Worm (Caenorhabditis elegans): ENCODE measurements around the gene his-69.

Gene his-69

DNA sequence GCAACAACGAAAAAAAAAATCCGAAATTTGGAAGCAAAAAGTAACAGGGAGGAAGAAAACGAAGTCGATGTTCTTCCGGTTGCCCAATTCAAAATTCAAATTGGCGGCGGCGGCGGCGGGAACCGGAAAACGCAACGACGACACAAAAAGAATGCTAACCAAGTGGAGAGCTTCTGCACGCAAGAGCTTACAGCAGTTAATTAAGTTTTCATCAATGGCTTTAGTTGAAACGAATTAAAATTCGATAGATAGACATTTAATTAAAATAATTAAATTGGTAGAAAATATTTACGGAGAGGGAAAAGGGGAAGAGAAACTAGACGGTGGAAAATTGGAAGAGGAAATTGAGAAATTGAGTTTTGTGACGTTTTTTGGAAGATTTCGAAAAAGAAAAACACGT is 11.7 kb upstream of the his-69 start:
- TF ChIP-seq ces-1 (GFP tag; optimal IDR thresholded peaks at IDR 0.05) (peak; percentile 96), unc-39 (tag; optimal IDR thresholded peaks at IDR 0.05) (no peak)

DNA sequence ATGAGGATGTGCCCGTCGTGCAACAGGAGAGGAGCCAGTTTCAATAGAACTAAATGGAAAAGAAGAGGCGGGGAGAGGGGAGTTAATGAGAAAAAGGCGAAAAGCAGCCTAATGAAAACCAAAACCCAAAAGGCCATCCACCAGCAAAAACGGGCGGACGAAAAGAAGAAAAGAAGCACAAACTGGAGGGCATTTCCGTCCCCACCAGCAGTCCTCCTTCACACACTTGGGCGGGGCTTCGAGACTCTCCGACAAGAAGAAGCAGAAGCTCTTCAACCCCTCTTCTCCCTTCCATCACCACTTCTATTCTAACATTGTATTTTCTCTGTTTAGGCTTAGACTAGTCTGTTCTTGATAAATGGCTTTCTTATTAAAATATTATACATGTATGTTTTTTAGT is 9.6 kb upstream of the his-69 start:
- TF ChIP-seq drap-1 (GFP tag; optimal IDR thresholded peaks at IDR 0.05), result no peak
- no peak for TF ChIP-seq nhr-12 (tag; optimal IDR thresholded peaks at IDR 0.05)
- no peak for TF ChIP-seq mab-5 (tag; optimal IDR thresholded peaks at IDR 0.05)
- TF ChIP-seq mls-2 (tag; optimal IDR thresholded peaks at IDR 0.05), result no peak
- TF ChIP-seq nhr-2 (tag; optimal IDR thresholded peaks at IDR 0.05), result no peak
- TF ChIP-seq blmp-1 (tag; optimal IDR thresholded peaks at IDR 0.05), result no peak
- TF ChIP-seq sptf-1 (tag; optimal IDR thresholded peaks at IDR 0.05), result no peak
- no peak for TF ChIP-seq lin-13 (tag; optimal IDR thresholded peaks at IDR 0.05)
- TF ChIP-seq ham-2 (GFP tag; optimal IDR thresholded peaks at IDR 0.05), result no peak
- TF ChIP-seq ceh-39 (tag; optimal IDR thresholded peaks at IDR 0.05), result no peak
- no peak for TF ChIP-seq flh-1 (GFP tag; optimal IDR thresholded peaks at IDR 0.05)
- TF ChIP-seq unc-39 (tag; optimal IDR thresholded peaks at IDR 0.05), result no peak
- TF ChIP-seq zip-8 (tag; optimal IDR thresholded peaks at IDR 0.05), result no peak
- TF ChIP-seq mep-1 (tag; optimal IDR thresholded peaks at IDR 0.05), result no peak
- TF ChIP-seq elt-3 (tag; optimal IDR thresholded peaks at IDR 0.05), result no peak
- TF ChIP-seq tbx-8 (GFP tag; optimal IDR thresholded peaks at IDR 0.05), result no peak
- no peak for TF ChIP-seq unc-62 (GFP tag; optimal IDR thresholded peaks at IDR 0.05)
- no peak for TF ChIP-seq ceh-83 (GFP tag; optimal IDR thresholded peaks at IDR 0.05)
- no peak for TF ChIP-seq sem-2 (GFP tag; optimal IDR thresholded peaks at IDR 0.05)
- no peak for TF ChIP-seq M03D4.4 (tag; optimal IDR thresholded peaks at IDR 0.05)

DNA sequence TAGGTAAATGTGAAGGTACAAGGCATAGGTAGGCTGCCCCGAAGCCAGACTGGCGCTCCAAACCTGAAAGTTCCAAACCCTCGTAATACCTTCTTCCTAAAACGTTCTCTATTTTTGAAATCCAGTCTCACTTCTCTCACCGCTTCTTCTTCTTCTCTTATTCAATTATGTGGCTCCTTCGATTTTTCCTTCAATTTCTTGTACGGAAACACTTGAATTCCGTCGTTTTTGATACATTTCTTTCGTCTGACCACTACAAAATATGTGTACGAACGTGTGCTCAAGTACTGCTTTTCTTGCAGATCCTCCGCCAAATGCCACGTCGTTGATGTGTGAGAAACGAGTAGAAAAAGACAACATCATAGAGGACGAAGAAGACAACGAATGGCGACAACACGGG is 7.8 kb upstream of the his-69 start, which contains the start of gene unc-79:
Gene unc-79, plus strand, starts transcription at position 301 of the 400 bp plus-strand sequence.
- peak; percentile 23 for TF ChIP-seq ces-1 (GFP tag; optimal IDR thresholded peaks at IDR 0.05)
- no peak for TF ChIP-seq nhr-2 (tag; optimal IDR thresholded peaks at IDR 0.05)

DNA sequence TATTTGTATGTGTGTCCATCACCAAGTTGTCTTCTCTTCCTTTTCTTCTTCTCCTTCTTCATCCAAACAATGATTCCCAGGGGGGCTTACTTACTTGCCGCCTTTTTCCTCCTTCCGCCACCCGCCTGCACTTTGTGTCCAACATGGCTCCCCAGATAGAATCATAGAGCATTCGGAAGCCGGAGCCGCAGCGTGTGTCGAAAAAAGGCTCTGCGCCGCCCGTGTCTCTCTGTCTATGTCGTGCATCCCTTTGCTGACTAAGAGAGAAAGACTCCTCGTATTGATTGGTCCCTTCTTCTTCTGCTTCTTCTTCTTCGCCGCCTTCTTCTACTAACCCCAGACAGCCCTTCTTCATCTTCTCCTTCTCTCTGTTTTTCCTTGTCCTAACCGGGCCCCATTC is 5.2 kb upstream of the his-69 start:
- TF ChIP-seq sem-2 (GFP tag; optimal IDR thresholded peaks at IDR 0.05) (no peak), sptf-1 (tag; optimal IDR thresholded peaks at IDR 0.05) (no peak), nhr-76 (tag; optimal IDR thresholded peaks at IDR 0.05) (no peak), cnd-1 (tag; optimal IDR thresholded peaks at IDR 0.05) (no peak), ces-1 (GFP tag; optimal IDR thresholded peaks at IDR 0.05) (peak; percentile 70)

DNA sequence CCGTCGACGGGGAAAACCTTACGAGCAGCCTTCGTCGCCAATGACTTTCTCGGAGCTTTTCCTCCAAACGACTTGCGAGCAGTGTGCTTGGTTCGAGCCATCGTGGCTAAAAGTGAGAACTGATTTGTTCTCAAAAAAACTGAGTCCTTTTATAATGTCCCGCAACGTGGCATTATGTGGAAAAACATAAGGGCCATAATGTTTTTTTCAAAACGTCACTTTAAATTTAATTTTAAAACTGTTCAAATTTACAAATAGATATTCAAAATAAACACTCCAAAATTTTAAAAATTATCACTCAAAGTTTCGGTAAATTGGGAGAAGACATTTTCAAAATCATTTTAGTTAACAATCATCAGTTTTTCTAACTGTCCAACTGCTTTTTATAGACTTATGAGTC is 1.5 kb upstream of the his-69 start, which contains the start of gene his-70:
Gene his-70, minus strand, starts transcription at position 101 of the 400 bp plus-strand sequence.
- TF ChIP-seq bed-3 (GFP tag; optimal IDR thresholded peaks at IDR 0.05) (no peak), sem-2 (GFP tag; optimal IDR thresholded peaks at IDR 0.05) (no peak), ztf-11 (tag; optimal IDR thresholded peaks at IDR 0.05) (no peak), zip-8 (tag; optimal IDR thresholded peaks at IDR 0.05) (no peak), mls-2 (tag; optimal IDR thresholded peaks at IDR 0.05) (no peak)

DNA sequence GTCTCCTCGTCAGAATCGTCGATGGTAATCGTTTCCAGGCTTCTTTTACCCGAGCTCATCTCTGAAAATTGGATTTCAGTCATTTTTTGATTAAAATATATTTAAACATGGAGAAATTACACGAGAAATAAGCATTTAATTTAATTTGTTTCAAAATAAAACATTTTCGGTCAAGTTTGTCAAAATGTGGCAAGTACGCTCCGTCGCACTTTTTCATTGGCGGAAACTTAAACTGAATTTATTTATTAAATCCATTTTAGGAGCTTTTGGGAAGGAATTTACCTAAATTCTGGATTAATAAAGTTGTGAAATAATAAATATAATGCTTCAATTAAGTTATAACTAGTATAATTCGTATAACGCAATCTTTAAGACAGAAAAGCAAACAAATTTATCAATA is 649 bp downstream of the his-69 start, which contains the start of gene rcq-5:
Gene rcq-5, minus strand, starts transcription at position 83 of the 400 bp plus-strand sequence.
- TF ChIP-seq unc-39 (tag; optimal IDR thresholded peaks at IDR 0.05) (no peak), snpc-4 (tag; optimal IDR thresholded peaks at IDR 0.05) (no peak), nhr-12 (tag; optimal IDR thresholded peaks at IDR 0.05) (no peak), elt-1 (tag; optimal IDR thresholded peaks at IDR 0.05; ENCODE audit: borderline replicate concordance, insufficient read depth) (no peak), tbx-8 (GFP tag; optimal IDR thresholded peaks at IDR 0.05) (no peak), ces-1 (GFP tag; optimal IDR thresholded peaks at IDR 0.05) (peak; percentile 76), unc-120 (tag; optimal IDR thresholded peaks at IDR 0.05; ENCODE audit: poor library complexity, severe bottlenecking) (no peak), lin-32 (GFP tag; optimal IDR thresholded peaks at IDR 0.05) (no peak), mab-5 (tag; optimal IDR thresholded peaks at IDR 0.05) (no peak), sptf-1 (tag; optimal IDR thresholded peaks at IDR 0.05) (no peak), zip-8 (tag; optimal IDR thresholded peaks at IDR 0.05) (no peak), lsy-2 (tag; optimal IDR thresholded peaks at IDR 0.05) (peak; percentile 44), drap-1 (GFP tag; optimal IDR thresholded peaks at IDR 0.05) (no peak), mep-1 (tag; optimal IDR thresholded peaks at IDR 0.05) (peak; percentile 19), mls-2 (tag; optimal IDR thresholded peaks at IDR 0.05) (no peak)

All from whole organism, mixed stage, embryonic.